Fruit fly (Drosophila melanogaster) whole organism, wandering third instar larva: ENCODE measurements around the gene CG3942.

Source experiments
- Dfd ChIP-seq: fragments of >200 bp; optimal IDR thresholded peaks from 2 replicates; lab custom pipeline; 2017; ENCODE audit warnings: missing biosample characterization, missing genetic modification characterization
- Dif ChIP-seq: fragments of 200-275, 200-300 bp; sonication (Bioruptor generic); optimal IDR thresholded peaks from 2 replicates; lab custom pipeline; 2018; ENCODE audit warnings: missing biosample characterization, missing genetic modification characterization; ENCODE audit not compliant: partially characterized antibody
- HLH106 ChIP-seq: fragments of 200-800 bp; optimal IDR thresholded peaks from 3 replicates; lab custom pipeline; 2019; ENCODE audit warnings: missing biosample characterization, mild to moderate bottlenecking, missing genetic modification characterization, moderate library complexity
- OdsH ChIP-seq: fragments of 200-800 bp; sonication (Bioruptor generic); optimal IDR thresholded peaks from 2 replicates; lab custom pipeline; 2016; ENCODE audit warnings: missing biosample characterization, mild to moderate bottlenecking, missing genetic modification characterization
- Rel ChIP-seq, 2 experiments: fragments of 200-800 bp; sonication (Bioruptor generic) in 1 of 2; optimal IDR thresholded peaks; 2 replicates in 1 of 2; 3 replicates in 1 of 2; lab custom pipeline; 2016 to 2019; ENCODE audit warnings: mild to moderate bottlenecking in 2 of 2, missing biosample characterization in 2 of 2, missing genetic modification characterization in 2 of 2, moderate library complexity in 1 of 2
- Sp1 ChIP-seq: fragments of 200-800 bp; sonication (Bioruptor generic); optimal IDR thresholded peaks from 3 replicates; lab custom pipeline; 2019; ENCODE audit warnings: missing biosample characterization, mild to moderate bottlenecking, missing genetic modification characterization, moderate library complexity
- dsf ChIP-seq: sonication (Bioruptor generic); optimal IDR thresholded peaks from 2 replicates; lab custom pipeline; 2016; ENCODE audit warnings: missing biosample characterization, missing genetic modification characterization, borderline replicate concordance
- foxo ChIP-seq, 2 experiments: fragments of 200-800 bp; sonication (Bioruptor generic); optimal IDR thresholded peaks; 2 replicates in 1 of 2; 3 replicates in 1 of 2; lab custom pipeline; 2016 to 2017; ENCODE audit warnings: missing biosample characterization in 2 of 2, missing genetic modification characterization in 2 of 2
- fru ChIP-seq: fragments of 200-800 bp; sonication (Bioruptor generic); optimal IDR thresholded peaks from 3 replicates; lab custom pipeline; 2016; ENCODE audit warnings: missing biosample characterization, mild to moderate bottlenecking, missing genetic modification characterization
- pan ChIP-seq: fragments of >200 bp; optimal IDR thresholded peaks from 2 replicates; lab custom pipeline; 2017
- sage ChIP-seq: fragments of 200-800 bp; sonication (Bioruptor generic); optimal IDR thresholded peaks from 2 replicates; lab custom pipeline; 2016; ENCODE audit warnings: missing biosample characterization, mild to moderate bottlenecking, missing genetic modification characterization
- tai ChIP-seq: sonication (Bioruptor generic); optimal IDR thresholded peaks from 2 replicates; lab custom pipeline; 2016; ENCODE audit warnings: missing biosample characterization, missing genetic modification characterization
- woc ChIP-seq: sonication (Bioruptor generic); optimal IDR thresholded peaks from 2 replicates; lab custom pipeline; 2016; ENCODE audit warnings: missing biosample characterization, mild to moderate bottlenecking, missing genetic modification characterization

- TF ChIP-seq Sp1 = no peak
- TF ChIP-seq HLH106 = no peak
- no peak for TF ChIP-seq Dif (GFP tag; lab: Kevin White, UChicago)
- no peak for TF ChIP-seq Dfd (GFP tag; lab: Kevin White, UChicago)
- TF ChIP-seq dsf (GFP tag; lab: Kevin White, UChicago) = no peak
- TF ChIP-seq Rel (GFP tag; optimal IDR thresholded peaks at IDR 0.05; lab: Kevin White, UChicago) = no peak
- TF ChIP-seq Rel (tag; optimal IDR thresholded peaks at IDR 0.05; lab: Kevin White, UChicago) = no peak
- TF ChIP-seq pan (lab: Kevin White, UChicago) = no peak
- no peak for TF ChIP-seq fru (GFP tag; lab: Kevin White, UChicago)
- TF ChIP-seq woc (GFP tag; lab: Kevin White, UChicago) = no peak
- no peak for TF ChIP-seq foxo (GFP tag; optimal IDR thresholded peaks at IDR 0.05; lab: Kevin White, UChicago)
- TF ChIP-seq OdsH (GFP tag; lab: Kevin White, UChicago) = no peak
- TF ChIP-seq tai (GFP tag; lab: Kevin White, UChicago) = no peak
- TF ChIP-seq sage = no peak
Observed at dm6 chr3R:12234584-12234983, 19.4 kb upstream of the CG3942 start, which contains the start of gene Cyp313a5.
